Fruit fly (Drosophila melanogaster): ENCODE data around the gene CG4686.
A peak's percentile ranks its signal among the peaks of the same experiment; 100 is the strongest.

CG4686 gene

DNA sequence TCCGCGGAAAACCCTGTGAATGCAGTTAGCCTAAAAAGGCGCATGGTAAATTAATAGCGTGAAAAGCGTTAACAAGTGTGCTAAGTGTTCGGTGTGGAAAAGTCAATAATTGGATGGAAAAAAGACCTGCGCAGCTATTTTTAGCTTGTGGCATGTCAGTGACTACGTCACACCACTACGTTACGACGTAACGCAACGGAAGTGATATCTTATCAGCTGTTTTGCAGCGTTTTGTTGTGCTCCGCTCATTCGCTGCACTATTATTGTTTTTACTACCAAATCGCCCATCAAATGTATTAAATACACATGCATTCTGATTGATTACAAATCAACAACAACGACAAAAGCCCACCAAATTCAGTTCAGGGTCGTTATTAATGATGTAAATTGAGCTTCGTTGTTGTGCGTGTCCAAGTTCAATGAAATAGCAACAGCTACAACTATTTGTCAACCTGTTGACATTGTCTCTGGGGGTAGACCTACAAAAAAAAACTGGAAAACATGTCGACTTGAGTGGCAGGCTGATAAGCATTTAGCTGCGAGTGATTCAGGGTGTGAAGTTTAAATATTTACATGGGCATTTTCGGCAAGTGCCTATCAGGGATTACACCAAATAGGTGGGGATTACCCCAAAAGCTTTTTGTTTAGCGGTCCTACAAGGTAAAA, 16.6 kb upstream of the CG4686 start (continued):
- TF ChIP-seq Nf-YB (GFP tag; optimal IDR thresholded peaks at IDR 0.05) = peak; percentile 38
- TF ChIP-seq Trl (optimal IDR thresholded peaks at IDR 0.05) = no peak
- TF ChIP-seq Trl (GFP tag; optimal IDR thresholded peaks at IDR 0.05) = no peak
- peak in 1 of 2 experiments; percentile 72 for TF ChIP-seq crp (GFP tag; optimal IDR thresholded peaks at IDR 0.05)
- TF ChIP-seq Lpt (GFP tag; optimal IDR thresholded peaks at IDR 0.05) = no peak
- peak; percentile 42 for TF ChIP-seq CG10431 (GFP tag; optimal IDR thresholded peaks at IDR 0.05)
- peak; percentile 4 for TF ChIP-seq Nf-YC (tag; optimal IDR thresholded peaks at IDR 0.05)
- no peak for TF ChIP-seq Dad (GFP tag; optimal IDR thresholded peaks at IDR 0.05)
- peak; percentile 12 for TF ChIP-seq grn (GFP tag; optimal IDR thresholded peaks at IDR 0.05)
- TF ChIP-seq Kr (GFP tag; optimal IDR thresholded peaks at IDR 0.05) = no peak
- no peak for TF ChIP-seq MESR4 (GFP tag; optimal IDR thresholded peaks at IDR 0.05)
- TF ChIP-seq tin (GFP tag; optimal IDR thresholded peaks at IDR 0.05) = no peak
- TF ChIP-seq Bteb2 (GFP tag; optimal IDR thresholded peaks at IDR 0.05) = no peak
- no peak for TF ChIP-seq CG14965 (GFP tag; optimal IDR thresholded peaks at IDR 0.05; ENCODE audit: borderline replicate concordance)
- no peak for TF ChIP-seq btn (GFP tag; optimal IDR thresholded peaks at IDR 0.05)
- no peak for TF ChIP-seq CG13123 (GFP tag; optimal IDR thresholded peaks at IDR 0.05)
- TF ChIP-seq br (optimal IDR thresholded peaks at IDR 0.05) = no peak
- TF ChIP-seq NK7.1 (GFP tag; optimal IDR thresholded peaks at IDR 0.05) = no peak
- TF ChIP-seq HLH4C (GFP tag; IDR thresholded peaks at IDR 0.05; ENCODE audit: partially characterized antibody) = no peak
- no peak for TF ChIP-seq sd (tag; optimal IDR thresholded peaks at IDR 0.05)
- peak; percentile 46 for TF ChIP-seq BtbVII (GFP tag; optimal IDR thresholded peaks at IDR 0.05)
- TF ChIP-seq Hmr (GFP tag; optimal IDR thresholded peaks at IDR 0.05) = no peak
- no peak for TF ChIP-seq sc (optimal IDR thresholded peaks at IDR 0.05)
- peak; percentile 12 for TF ChIP-seq sc (GFP tag; optimal IDR thresholded peaks at IDR 0.05)
- peak; percentile 67 for TF ChIP-seq salm (tag; optimal IDR thresholded peaks at IDR 0.05)
- peak; percentile 31 for TF ChIP-seq Mes4 (GFP tag; optimal IDR thresholded peaks at IDR 0.05)
- TF ChIP-seq Chrac-16 (GFP tag; optimal IDR thresholded peaks at IDR 0.05) = no peak
- peak; percentile 59 for TF ChIP-seq nerfin-1 (tag; optimal IDR thresholded peaks at IDR 0.05)
- no peak for TF ChIP-seq CG8089 (GFP tag; optimal IDR thresholded peaks at IDR 0.05)
- no peak for TF ChIP-seq phol (tag; optimal IDR thresholded peaks at IDR 0.05)
- no peak for TF ChIP-seq tgo (GFP tag; IDR thresholded peaks at IDR 0.05)
- peak in 1 of 2 experiments; percentile 6 for TF ChIP-seq Eip74EF (GFP tag; optimal IDR thresholded peaks at IDR 0.05)
- TF ChIP-seq CG7987 (GFP tag; optimal IDR thresholded peaks at IDR 0.05) = peak; percentile 65
- peak; percentile 60 for TF ChIP-seq Vsx1 (GFP tag; optimal IDR thresholded peaks at IDR 0.05)
- TF ChIP-seq CG12155 (GFP tag; optimal IDR thresholded peaks at IDR 0.05) = no peak
- TF ChIP-seq Optix (GFP tag; IDR thresholded peaks at IDR 0.05) = no peak
- peak; percentile 1 for TF ChIP-seq en (GFP tag; optimal IDR thresholded peaks at IDR 0.05)
- peak; percentile 68 for TF ChIP-seq HmgZ (tag; optimal IDR thresholded peaks at IDR 0.05)
- TF ChIP-seq CG10979 (tag; optimal IDR thresholded peaks at IDR 0.05) = peak; percentile 2
- no peak for TF ChIP-seq Poxn (GFP tag; IDR thresholded peaks at IDR 0.05)
- TF ChIP-seq tap (tag; optimal IDR thresholded peaks at IDR 0.05) = no peak
- no peak for TF ChIP-seq CG31388 (GFP tag; optimal IDR thresholded peaks at IDR 0.05)
- TF ChIP-seq wek (GFP tag; optimal IDR thresholded peaks at IDR 0.05) = peak; percentile 69
- TF ChIP-seq gcm (GFP tag; optimal IDR thresholded peaks at IDR 0.05) = peak; percentile 55
- no peak for TF ChIP-seq CG15011 (GFP tag; optimal IDR thresholded peaks at IDR 0.05)
- TF ChIP-seq CG12299 (tag; optimal IDR thresholded peaks at IDR 0.05) = peak; percentile 58
- TF ChIP-seq CG1233 (GFP tag; optimal IDR thresholded peaks at IDR 0.05) = no peak
- TF ChIP-seq Hsf (GFP tag; optimal IDR thresholded peaks at IDR 0.05) = peak; percentile 20
- no peak for TF ChIP-seq CG7928 (GFP tag; optimal IDR thresholded peaks at IDR 0.05)
- peak in 1 of 2 experiments; percentile 60 for TF ChIP-seq bsh (GFP tag; optimal IDR thresholded peaks at IDR 0.05)

Data from whole organism, embryonic.